Fruit fly (Drosophila melanogaster): ENCODE data around the gene Eig71Eb.

Eig71Eb gene

dm6 chr3L:15610109-15610508 is 39.6 kb upstream of the Eig71Eb start, which contains the start of gene CG7650 (continued):
- TF ChIP-seq MBD-R2 (GFP tag; IDR thresholded peaks at IDR 0.05) = peak; percentile 68
- peak; percentile 96 for TF ChIP-seq CG7745 (tag; optimal IDR thresholded peaks at IDR 0.05)
- TF ChIP-seq Hand (GFP tag; optimal IDR thresholded peaks at IDR 0.05) = no peak
- no peak for TF ChIP-seq ttk (GFP tag; IDR thresholded peaks at IDR 0.05)
- peak; percentile 94 for TF ChIP-seq CG34224 (GFP tag; IDR thresholded peaks at IDR 0.05; ENCODE audit: partially characterized antibody)
- peak; percentile 83 for TF ChIP-seq vnd (GFP tag; IDR thresholded peaks at IDR 0.05; ENCODE audit: partially characterized antibody)
- no peak for TF ChIP-seq HmgD (GFP tag; optimal IDR thresholded peaks at IDR 0.05)
- no peak for TF ChIP-seq CG10654 (GFP tag; optimal IDR thresholded peaks at IDR 0.05)
- peak; percentile 93 for TF ChIP-seq Bgb (GFP tag; IDR thresholded peaks at IDR 0.05; ENCODE audit: partially characterized antibody)
- no peak for TF ChIP-seq CG11093 (GFP tag; IDR thresholded peaks at IDR 0.05)
- TF ChIP-seq CG13123 (GFP tag; optimal IDR thresholded peaks at IDR 0.05) = no peak
- peak; percentile 81 for TF ChIP-seq hb (GFP tag; IDR thresholded peaks at IDR 0.05; ENCODE audit: partially characterized antibody)
- TF ChIP-seq vvl (GFP tag; IDR thresholded peaks at IDR 0.05) = peak; percentile 29; the same call in 1 of the 2 replicates
- TF ChIP-seq amos (GFP tag; IDR thresholded peaks at IDR 0.05; ENCODE audit: partially characterized antibody) = peak; percentile 92
- TF ChIP-seq lbe (GFP tag; optimal IDR thresholded peaks at IDR 0.05) = peak; percentile 6
- peak; percentile 90 for TF ChIP-seq Doc3 (GFP tag; IDR thresholded peaks at IDR 0.05; ENCODE audit: partially characterized antibody)
- TF ChIP-seq gfzf (GFP tag; optimal IDR thresholded peaks at IDR 0.05) = peak; percentile 66
- peak; percentile 54 for TF ChIP-seq trem (tag; optimal IDR thresholded peaks at IDR 0.05)

DNA sequence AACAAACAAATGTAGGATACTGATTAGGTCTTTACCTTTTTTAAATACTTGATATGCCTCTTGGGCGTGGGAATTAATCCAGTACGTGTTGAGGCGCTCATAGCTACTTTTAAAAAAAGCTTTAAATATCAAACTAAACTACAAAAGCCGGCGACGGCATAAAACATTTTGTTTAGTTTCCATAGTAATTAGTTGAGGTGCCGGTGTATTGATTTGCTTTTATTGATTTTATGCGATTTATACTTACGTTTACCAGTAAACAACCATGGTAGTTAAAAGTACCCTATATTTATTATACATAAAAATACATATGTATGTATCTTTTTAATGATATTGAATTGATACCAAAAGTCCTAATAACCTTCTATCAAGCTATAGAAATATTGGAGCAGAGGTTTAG is 37.0 kb upstream of the Eig71Eb start, which contains the start of gene CG13449:
TSS of gene CG13449 (minus strand) at position 101 of the 400 bp plus-strand sequence.
- TF ChIP-seq Lhr (GFP tag; optimal IDR thresholded peaks at IDR 0.05) (no peak), CG14965 (GFP tag; optimal IDR thresholded peaks at IDR 0.05; ENCODE audit: borderline replicate concordance) (no peak), CG10654 (GFP tag; optimal IDR thresholded peaks at IDR 0.05) (no peak), caup (GFP tag; optimal IDR thresholded peaks at IDR 0.05; ENCODE audit: severe bottlenecking) (no peak), Rx (GFP tag; IDR thresholded peaks at IDR 0.05) (no peak), emc (GFP tag; optimal IDR thresholded peaks at IDR 0.05) (no peak), CG18262 (tag; optimal IDR thresholded peaks at IDR 0.05) (no peak), CG4328 (GFP tag; optimal IDR thresholded peaks at IDR 0.05) (no peak), Max (GFP tag; optimal IDR thresholded peaks at IDR 0.05) (no peak), p53 (GFP tag; optimal IDR thresholded peaks at IDR 0.05) (no peak), chif (GFP tag; optimal IDR thresholded peaks at IDR 0.05) (no peak), CG12391 (tag; optimal IDR thresholded peaks at IDR 0.05) (no peak), luna (GFP tag; optimal IDR thresholded peaks at IDR 0.05) (no peak), CkIIα-i1 (GFP tag; IDR thresholded peaks at IDR 0.05) (no peak), Bdp1 (GFP tag; optimal IDR thresholded peaks at IDR 0.05) (no peak), CG6175 (GFP tag; IDR thresholded peaks at IDR 0.05) (no peak)

DNA sequence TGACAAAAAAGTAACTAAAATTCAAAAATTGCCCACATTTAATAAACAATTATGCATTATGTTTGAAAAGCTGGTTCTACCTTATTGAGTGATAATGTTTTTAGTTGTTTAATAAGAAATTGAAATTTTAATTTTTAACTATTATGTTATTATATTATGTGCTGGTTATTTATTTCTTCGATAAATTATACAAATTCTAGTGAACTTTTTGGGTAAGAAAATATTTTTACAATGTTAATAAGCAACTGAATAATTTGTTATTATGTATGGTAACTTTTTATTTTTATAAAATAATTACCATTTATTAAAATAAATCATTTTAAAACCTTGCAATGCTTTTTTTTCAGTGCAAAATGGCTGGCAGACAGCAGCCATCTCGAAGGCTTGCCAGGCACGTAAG is 33.2 kb upstream of the Eig71Eb start:
- TF ChIP-seq Oli (tag; optimal IDR thresholded peaks at IDR 0.05) = peak; percentile 6
- peak; percentile 44 for TF ChIP-seq CG7839 (tag; optimal IDR thresholded peaks at IDR 0.05)
- peak; percentile 46 for TF ChIP-seq CoRest (tag; optimal IDR thresholded peaks at IDR 0.05)
- TF ChIP-seq H15 (GFP tag; IDR thresholded peaks at IDR 0.05) = no peak
- no peak for TF ChIP-seq CG17328 (GFP tag; IDR thresholded peaks at IDR 0.05)
- TF ChIP-seq Hr51 (GFP tag; optimal IDR thresholded peaks at IDR 0.05) = peak in 1 of 2 experiments; percentile 44
- TF ChIP-seq CG3726 (GFP tag; IDR thresholded peaks at IDR 0.05) = no peak
- TF ChIP-seq CG12769 (tag; optimal IDR thresholded peaks at IDR 0.05) = no peak
- TF ChIP-seq CG1233 (GFP tag; optimal IDR thresholded peaks at IDR 0.05) = peak; percentile 31
- peak; percentile 1 for TF ChIP-seq CG17385 (GFP tag; optimal IDR thresholded peaks at IDR 0.05)
- TF ChIP-seq CG9932 (GFP tag; IDR thresholded peaks at IDR 0.05) = no peak
- TF ChIP-seq CG18262 (tag; optimal IDR thresholded peaks at IDR 0.05) = peak; percentile 40
- TF ChIP-seq Nf-YC (tag; optimal IDR thresholded peaks at IDR 0.05) = peak; percentile 16
- TF ChIP-seq CG12391 (tag; optimal IDR thresholded peaks at IDR 0.05) = peak; percentile 30
- peak; percentile 55; the same call in 1 of the 2 replicates for TF ChIP-seq CG31441 (GFP tag; IDR thresholded peaks at IDR 0.05)
- no peak for TF ChIP-seq bowl (GFP tag; IDR thresholded peaks at IDR 0.05)
- peak; percentile 55 for TF ChIP-seq Meics (GFP tag; optimal IDR thresholded peaks at IDR 0.05)
- TF ChIP-seq repo (GFP tag; optimal IDR thresholded peaks at IDR 0.05) = no peak

All from whole organism, embryonic.